Fruit fly (Drosophila melanogaster) whole organism, embryonic: ENCODE data around the gene Hs6st.

ENCODE experiments used
- Ada2b ChIP-seq: fragments of 200-800 bp; sonication (Bioruptor generic); IDR thresholded peaks from 2 replicates; pipeline ENCODE4 v1.3.6; 2022; ENCODE audit warnings: missing biosample characterization, missing genetic modification characterization
- Aef1 ChIP-seq: fragments of 200-800 bp; sonication (Bioruptor generic); IDR thresholded peaks from 3 replicates; pipeline ENCODE4 v1.3.6; 2022; ENCODE audit warnings: missing biosample characterization, missing genetic modification characterization
- CG10462 ChIP-seq: fragments of 200-800 bp; sonication (Bioruptor generic); optimal IDR thresholded peaks from 2 replicates; lab custom pipeline; 2016; ENCODE audit warnings: missing biosample characterization, missing genetic modification characterization
- CG10959 ChIP-seq: fragments of 200-800 bp; sonication (Bioruptor generic); IDR thresholded peaks from 2 replicates; pipeline ENCODE4 v1.3.6; 2022; ENCODE audit warnings: missing biosample characterization, missing genetic modification characterization
- CG12071 ChIP-seq: fragments of 200-800 bp; sonication (Bioruptor generic); optimal IDR thresholded peaks from 3 replicates; lab custom pipeline; 2018; ENCODE audit warnings: missing biosample characterization, mild to moderate bottlenecking, missing genetic modification characterization
- CG12104 ChIP-seq: fragments of 200-800 bp; sonication (Bioruptor generic); optimal IDR thresholded peaks from 3 replicates; lab custom pipeline; 2016; ENCODE audit warnings: missing biosample characterization, missing genetic modification characterization
- CG12659 ChIP-seq: fragments of 200-800 bp; sonication (Bioruptor generic); optimal IDR thresholded peaks from 3 replicates; lab custom pipeline; 2017; ENCODE audit warnings: mild to moderate bottlenecking, missing biosample characterization, missing genetic modification reagents, missing genetic modification characterization
- CG14710 ChIP-seq: fragments of 200-800 bp; sonication (Bioruptor generic); optimal IDR thresholded peaks from 3 replicates; lab custom pipeline; 2019; ENCODE audit warnings: missing biosample characterization, mild to moderate bottlenecking, missing genetic modification characterization, moderate library complexity
- CG15514 ChIP-seq: fragments of 200-800 bp; sonication (Bioruptor generic); optimal IDR thresholded peaks from 3 replicates; lab custom pipeline; 2017; ENCODE audit warnings: missing biosample characterization, missing genetic modification characterization, mild to moderate bottlenecking, moderate library complexity, missing genetic modification reagents
- CG15601 ChIP-seq: fragments of 200-800 bp; sonication (Bioruptor generic); optimal IDR thresholded peaks from 3 replicates; lab custom pipeline; 2019; ENCODE audit warnings: missing biosample characterization, mild to moderate bottlenecking, missing genetic modification characterization, moderate library complexity
- CG16779 ChIP-seq: fragments of 200-800 bp; sonication (Bioruptor generic); IDR thresholded peaks from 2 replicates; pipeline ENCODE4 v1.3.6; 2022; ENCODE audit warnings: missing biosample characterization, missing genetic modification characterization
- CG16813 ChIP-seq: fragments of 200-800 bp; sonication (Bioruptor generic); IDR thresholded peaks from 3 replicates; pipeline ENCODE4 v1.3.6; 2022; ENCODE audit warnings: missing biosample characterization, missing genetic modification characterization; ENCODE audit not compliant: partially characterized antibody
- CG16815 ChIP-seq: fragments of 200-800 bp; sonication (Bioruptor generic); optimal IDR thresholded peaks from 3 replicates; lab custom pipeline; 2017; ENCODE audit warnings: missing biosample characterization, mild to moderate bottlenecking, missing genetic modification characterization
- CG17359 ChIP-seq: fragments of 200-800 bp; sonication (Bioruptor generic); optimal IDR thresholded peaks from 3 replicates; lab custom pipeline; 2018; ENCODE audit warnings: missing biosample characterization, mild to moderate bottlenecking, missing genetic modification characterization, moderate library complexity
- CG2199 ChIP-seq: fragments of 200-800 bp; sonication (Bioruptor generic); IDR thresholded peaks from 3 replicates; pipeline ENCODE4 v1.3.6; 2022; ENCODE audit warnings: missing biosample characterization, missing genetic modification characterization
- CG30431 ChIP-seq: fragments of 200-800 bp; sonication (Bioruptor generic); optimal IDR thresholded peaks from 2 replicates; lab custom pipeline; 2017; ENCODE audit warnings: missing biosample characterization, missing genetic modification characterization
- CG3163 ChIP-seq: fragments of 200-800 bp; sonication (Bioruptor generic); optimal IDR thresholded peaks from 3 replicates; lab custom pipeline; 2016; ENCODE audit warnings: missing biosample characterization, missing genetic modification characterization
- CG34422 ChIP-seq: fragments of 200-800 bp; sonication (Bioruptor generic); IDR thresholded peaks from 3 replicates; pipeline ENCODE4 v1.3.6; 2022; ENCODE audit warnings: missing biosample characterization, missing genetic modification characterization
- CG42726 ChIP-seq: fragments of 200-800 bp; sonication (Bioruptor generic); IDR thresholded peaks from 2 replicates; pipeline ENCODE4 v1.3.6; 2022; ENCODE audit warnings: missing biosample characterization, missing genetic modification characterization; ENCODE audit not compliant: partially characterized antibody
- CG4404 ChIP-seq: fragments of 200-800 bp; sonication (Bioruptor generic); IDR thresholded peaks from 2 replicates; pipeline ENCODE4 v1.3.6; 2022; ENCODE audit warnings: missing biosample characterization, missing genetic modification characterization
- CG7372 ChIP-seq: fragments of 200-800 bp; sonication (Bioruptor generic); IDR thresholded peaks from 2 replicates; pipeline ENCODE4 v1.3.6; 2022; ENCODE audit warnings: missing biosample characterization, missing genetic modification characterization
- CG8388 ChIP-seq: fragments of 200-800 bp; sonication (Bioruptor generic); optimal IDR thresholded peaks from 2 replicates; lab custom pipeline; 2019; ENCODE audit warnings: missing biosample characterization, mild to moderate bottlenecking, missing genetic modification characterization, moderate library complexity
- D ChIP-seq, 2 experiments: fragments of 200-800 bp in 1 of 2; fragments of >200 bp in 1 of 2; sonication (Bioruptor generic) in 1 of 2; optimal IDR thresholded peaks; 2 replicates in 1 of 2; 3 replicates in 1 of 2; lab custom pipeline; 2017; ENCODE audit warnings: mild to moderate bottlenecking in 1 of 2, missing biosample characterization in 1 of 2, missing genetic modification characterization in 1 of 2, missing genetic modification reagents in 1 of 2
- Dbx ChIP-seq: fragments of 200-800 bp; sonication (Bioruptor generic); IDR thresholded peaks from 3 replicates; pipeline ENCODE4 v1.3.6; 2022; ENCODE audit warnings: missing biosample characterization, missing genetic modification characterization
- Eip74EF ChIP-seq, 2 experiments: fragments of 200-800 bp in 1 of 2; fragments of >200 bp in 1 of 2; sonication (Bioruptor generic) in 1 of 2; optimal IDR thresholded peaks; 2 replicates each; lab custom pipeline; 2017 to 2019; ENCODE audit warnings: missing biosample characterization in 2 of 2, missing genetic modification characterization in 2 of 2, mild to moderate bottlenecking in 1 of 2, moderate library complexity in 1 of 2
- Meics ChIP-seq: fragments of 200-800 bp; sonication (Bioruptor generic); optimal IDR thresholded peaks from 2 replicates; lab custom pipeline; 2017; ENCODE audit warnings: missing biosample characterization, mild to moderate bottlenecking, missing genetic modification characterization
- NK7.1 ChIP-seq: fragments of 200-800 bp; sonication (Bioruptor generic); optimal IDR thresholded peaks from 3 replicates; lab custom pipeline; 2016; ENCODE audit warnings: missing biosample characterization, missing genetic modification characterization
- Nf-YA ChIP-seq: fragments of 200-800 bp; sonication (Bioruptor generic); IDR thresholded peaks from 2 replicates; pipeline ENCODE4 v1.3.6; 2022; ENCODE audit warnings: missing biosample characterization, missing genetic modification characterization
- Nf-YB ChIP-seq: fragments of 200-800 bp; sonication (Bioruptor generic); optimal IDR thresholded peaks from 3 replicates; lab custom pipeline; 2019; ENCODE audit warnings: missing biosample characterization, mild to moderate bottlenecking, missing genetic modification characterization, moderate library complexity
- Oli ChIP-seq: fragments of 200-800 bp; sonication (Bioruptor generic); optimal IDR thresholded peaks from 2 replicates; lab custom pipeline; 2018; ENCODE audit warnings: missing biosample characterization, mild to moderate bottlenecking, missing genetic modification characterization, moderate library complexity
- Scr ChIP-seq: fragments of 200-800 bp; sonication (Bioruptor generic); IDR thresholded peaks from 2 replicates; pipeline ENCODE4 v1.3.6; 2022; ENCODE audit warnings: missing biosample characterization, missing genetic modification characterization; ENCODE audit not compliant: partially characterized antibody
- Xbp1 ChIP-seq: fragments of 200-800 bp; sonication (Bioruptor generic); optimal IDR thresholded peaks from 3 replicates; lab custom pipeline; 2016; ENCODE audit warnings: missing biosample characterization, mild to moderate bottlenecking, missing genetic modification characterization
- amos ChIP-seq: fragments of 200-800 bp; sonication (Bioruptor generic); IDR thresholded peaks from 2 replicates; pipeline ENCODE4 v1.3.6; 2022; ENCODE audit warnings: missing biosample characterization, missing genetic modification characterization; ENCODE audit not compliant: partially characterized antibody
- az2 ChIP-seq: fragments of 200-800 bp; sonication (Bioruptor generic); optimal IDR thresholded peaks from 3 replicates; lab custom pipeline; 2016; ENCODE audit warnings: missing biosample characterization, missing genetic modification characterization
- crc ChIP-seq: fragments of 200-800 bp; sonication (Bioruptor generic); optimal IDR thresholded peaks from 2 replicates; lab custom pipeline; 2016; ENCODE audit warnings: missing biosample characterization, missing genetic modification characterization
- fd64A ChIP-seq: fragments of 200-800 bp; sonication (Bioruptor generic); optimal IDR thresholded peaks from 3 replicates; lab custom pipeline; 2018; ENCODE audit warnings: missing biosample characterization, mild to moderate bottlenecking, missing genetic modification characterization
- gcm2 ChIP-seq: fragments of 200-800 bp; sonication (Bioruptor generic); optimal IDR thresholded peaks from 2 replicates; lab custom pipeline; 2016; ENCODE audit warnings: missing biosample characterization, missing genetic modification characterization
- maf-S ChIP-seq: fragments of 200-800 bp; sonication (Bioruptor generic); optimal IDR thresholded peaks from 2 replicates; lab custom pipeline; 2016; ENCODE audit warnings: missing biosample characterization, missing genetic modification characterization
- otp ChIP-seq: fragments of 200-800 bp; sonication (Bioruptor generic); IDR thresholded peaks from 3 replicates; pipeline ENCODE4, ENCODE4 v1.3.6; 2022; ENCODE audit warnings: missing biosample characterization, missing genetic modification characterization
- pita ChIP-seq: fragments of 200-800 bp; sonication (Bioruptor generic); optimal IDR thresholded peaks from 2 replicates; lab custom pipeline; 2017; ENCODE audit warnings: missing biosample characterization, mild to moderate bottlenecking, missing genetic modification characterization
- ranshi ChIP-seq: fragments of 200-800 bp; sonication (Bioruptor generic); IDR thresholded peaks from 2 replicates; pipeline ENCODE4 v1.3.6; 2022; ENCODE audit warnings: missing biosample characterization, missing genetic modification characterization
- repo ChIP-seq: fragments of 200-800 bp; sonication (Bioruptor generic); optimal IDR thresholded peaks from 2 replicates; lab custom pipeline; 2016; ENCODE audit warnings: missing biosample characterization, missing genetic modification characterization
- ro ChIP-seq: fragments of 200-800 bp; sonication (Bioruptor generic); IDR thresholded peaks from 2 replicates; pipeline ENCODE4 v1.3.6; 2022; ENCODE audit warnings: missing biosample characterization, missing genetic modification characterization
- run ChIP-seq: fragments of 200-800 bp; sonication (Bioruptor generic); optimal IDR thresholded peaks from 3 replicates; lab custom pipeline; 2018; ENCODE audit warnings: missing biosample characterization, mild to moderate bottlenecking, missing genetic modification characterization
- sd ChIP-seq: fragments of 200-800 bp; sonication (Bioruptor generic); optimal IDR thresholded peaks from 3 replicates; lab custom pipeline; 2018; ENCODE audit warnings: missing biosample characterization, mild to moderate bottlenecking, missing genetic modification characterization, moderate library complexity
- seq ChIP-seq: fragments of 200-800 bp; sonication (Bioruptor generic); IDR thresholded peaks from 2 replicates; pipeline ENCODE4 v1.3.6; 2022; ENCODE audit warnings: missing biosample characterization, missing genetic modification characterization
- slp2 ChIP-seq: fragments of 200-800 bp; sonication (Bioruptor generic); optimal IDR thresholded peaks from 2 replicates; lab custom pipeline; 2016; ENCODE audit warnings: missing biosample characterization, missing genetic modification characterization
- tx ChIP-seq: fragments of 200-800 bp; sonication (Bioruptor generic); optimal IDR thresholded peaks from 2 replicates; lab custom pipeline; 2016; ENCODE audit warnings: missing biosample characterization, missing genetic modification characterization
- wdn ChIP-seq: fragments of 200-800 bp; sonication (Bioruptor generic); IDR thresholded peaks from 2 replicates; pipeline ENCODE4 v1.3.6; 2022; ENCODE audit warnings: missing biosample characterization, missing genetic modification characterization

The Hs6st gene

DNA sequence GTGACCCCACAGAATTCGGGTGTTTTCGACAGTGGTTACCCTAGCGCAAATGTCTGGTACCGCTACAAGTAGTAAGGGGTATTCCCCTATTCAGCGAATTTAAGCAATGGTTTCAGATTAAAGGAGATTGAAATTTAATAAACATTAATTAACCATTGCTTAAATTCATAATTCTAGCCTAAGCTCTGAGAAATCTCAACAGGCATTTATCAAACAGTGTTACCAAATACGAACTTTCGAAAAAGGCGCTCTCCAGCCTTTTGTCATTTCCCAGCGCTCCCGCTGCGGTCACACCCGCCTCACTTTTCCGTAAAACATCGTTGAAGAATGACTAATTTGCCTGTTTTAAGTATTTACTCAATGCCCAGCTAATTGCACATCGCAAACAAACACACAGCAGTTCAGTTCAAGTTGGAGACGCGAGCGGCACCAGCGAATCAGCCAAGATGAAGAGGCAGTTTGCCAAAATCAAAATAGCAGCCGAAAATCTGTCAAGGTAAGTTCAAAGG, 103.4 kb downstream of the Hs6st start, which contains the start of the genes Surf6 and RhoGAP92B (continued):
- TF ChIP-seq Oli: peak; percentile 59
- TF ChIP-seq NK7.1 (GFP tag; lab: Kevin White, UChicago): peak; percentile 12
- peak; percentile 58; the same call in 1 of the 2 replicates for TF ChIP-seq Scr
- TF ChIP-seq run: peak; percentile 57
- peak; percentile 23 for TF ChIP-seq fd64A (GFP tag; lab: Kevin White, UChicago)
- peak; percentile 69 for TF ChIP-seq Meics (GFP tag; lab: Kevin White, UChicago)
- 0 out of 2 replicates have a peak, but pooled peaks have one; percentile 18 for TF ChIP-seq Ada2b (GFP tag; lab: Robert Waterston, UW)
- no peak; the same call in 1 of the 2 replicates for TF ChIP-seq CG42726 (GFP tag; lab: Robert Waterston, UW)
- TF ChIP-seq CG10959 (GFP tag; lab: Robert Waterston, UW): no peak
- peak; percentile 55 for TF ChIP-seq az2
- TF ChIP-seq ro (GFP tag; lab: Robert Waterston, UW): no peak
- no peak for TF ChIP-seq CG16779 (GFP tag; lab: Robert Waterston, UW)
- TF ChIP-seq amos (GFP tag; lab: Robert Waterston, UW): peak; percentile 41; the same call in 1 of the 2 replicates
- TF ChIP-seq CG8388 (GFP tag; lab: Kevin White, UChicago): no peak
- peak; percentile 38 for TF ChIP-seq CG12104
- no peak for TF ChIP-seq D (optimal IDR thresholded peaks at IDR 0.05; lab: Kevin White, UChicago)
- TF ChIP-seq D (GFP tag; optimal IDR thresholded peaks at IDR 0.05; lab: Kevin White, UChicago): peak; percentile 31
- no peak for TF ChIP-seq otp
- TF ChIP-seq Nf-YB (GFP tag; lab: Kevin White, UChicago): peak; percentile 33
- no peak for TF ChIP-seq CG2199
- TF ChIP-seq pita (GFP tag; lab: Kevin White, UChicago): no peak
- peak; percentile 34; the same call in 1 of the 3 replicates for TF ChIP-seq CG16813 (GFP tag; lab: Robert Waterston, UW)
- no peak for TF ChIP-seq CG16815 (GFP tag; lab: Kevin White, UChicago)
- TF ChIP-seq repo (GFP tag; lab: Kevin White, UChicago): peak; percentile 34
- TF ChIP-seq slp2 (GFP tag; lab: Kevin White, UChicago): peak; percentile 40
- 0 out of 2 replicates have a peak, but pooled peaks have one; percentile 25 for TF ChIP-seq ranshi (GFP tag; lab: Robert Waterston, UW)
- TF ChIP-seq CG17359 (tag; lab: Kevin White, UChicago): peak; percentile 62
- TF ChIP-seq gcm2 (GFP tag; lab: Kevin White, UChicago): no peak
- TF ChIP-seq CG4404 (GFP tag; lab: Robert Waterston, UW): no peak
- peak in 1 of 2 experiments; percentile 60 for TF ChIP-seq Eip74EF (GFP tag; optimal IDR thresholded peaks at IDR 0.05; lab: Kevin White, UChicago)
- TF ChIP-seq CG10462 (GFP tag; lab: Kevin White, UChicago): peak; percentile 53
- TF ChIP-seq Dbx (GFP tag; lab: Robert Waterston, UW): peak; percentile 70; the same call in 2 of the 3 replicates
- TF ChIP-seq CG15514 (GFP tag; lab: Kevin White, UChicago): peak; percentile 85
- peak; percentile 19 for TF ChIP-seq maf-S (GFP tag; lab: Kevin White, UChicago)
- peak; percentile 19 for TF ChIP-seq tx
- TF ChIP-seq wdn (GFP tag; lab: Robert Waterston, UW): no peak
- peak; percentile 22 for TF ChIP-seq CG12071 (GFP tag; lab: Kevin White, UChicago)
- peak; percentile 38 for TF ChIP-seq CG3163 (GFP tag; lab: Kevin White, UChicago)
- TF ChIP-seq sd (tag; lab: Kevin White, UChicago): peak; percentile 67
- TF ChIP-seq Aef1: peak; percentile 35; the same call in 1 of the 3 replicates
- no peak for TF ChIP-seq CG30431
- TF ChIP-seq seq: peak; percentile 47; the same call in 1 of the 2 replicates
- no peak for TF ChIP-seq Nf-YA
- TF ChIP-seq crc (GFP tag; lab: Kevin White, UChicago): peak; percentile 22
- TF ChIP-seq CG14710: peak; percentile 100
- peak; percentile 70 for TF ChIP-seq Xbp1 (GFP tag; lab: Kevin White, UChicago)
- peak; percentile 88 for TF ChIP-seq CG12659 (GFP tag; lab: Kevin White, UChicago)
- no peak for TF ChIP-seq CG34422
- TF ChIP-seq CG15601 (tag; lab: Kevin White, UChicago): peak; percentile 72
- TF ChIP-seq CG7372: no peak
